Fruit fly (Drosophila melanogaster): ENCODE data around the gene Gal.

Gal gene

dm6 chr2L:6050575-6050974 is 43.9 kb upstream of the Gal start, which contains the start of gene CG9135 (continued):
- TF ChIP-seq Dbx (GFP tag; IDR thresholded peaks at IDR 0.05) (no peak; the same call in 2 of the 3 replicates), run (tag; optimal IDR thresholded peaks at IDR 0.05) (no peak), zen (tag; optimal IDR thresholded peaks at IDR 0.05) (peak; percentile 56), inv (GFP tag; IDR thresholded peaks at IDR 0.05; ENCODE audit: partially characterized antibody) (peak; percentile 98), CG30431 (GFP tag; optimal IDR thresholded peaks at IDR 0.05) (no peak), CG14860 (GFP tag; IDR thresholded peaks at IDR 0.05; ENCODE audit: partially characterized antibody) (peak; percentile 99), lola (GFP tag; optimal IDR thresholded peaks at IDR 0.05) (no peak), cg (GFP tag; optimal IDR thresholded peaks at IDR 0.05) (no peak), bab2 (GFP tag; optimal IDR thresholded peaks at IDR 0.05) (no peak), stwl (tag; optimal IDR thresholded peaks at IDR 0.05) (peak; percentile 78), CG9609 (GFP tag; optimal IDR thresholded peaks at IDR 0.05) (no peak), Rfx (GFP tag; IDR thresholded peaks at IDR 0.05) (peak; percentile 62), CG8478 (optimal IDR thresholded peaks at IDR 0.05) (no peak), CG32772 (GFP tag; IDR thresholded peaks at IDR 0.05) (no peak), nerfin-1 (tag; optimal IDR thresholded peaks at IDR 0.05) (no peak), schlank (tag; optimal IDR thresholded peaks at IDR 0.05) (no peak), CG18619 (GFP tag; optimal IDR thresholded peaks at IDR 0.05) (no peak), unpg (GFP tag; optimal IDR thresholded peaks at IDR 0.05) (no peak), dm (GFP tag; optimal IDR thresholded peaks at IDR 0.05) (no peak), Dref (GFP tag; IDR thresholded peaks at IDR 0.05) (peak; percentile 100), CG2712 (tag; optimal IDR thresholded peaks at IDR 0.05) (peak; percentile 36), pfk (GFP tag; optimal IDR thresholded peaks at IDR 0.05) (no peak), cad (GFP tag; optimal IDR thresholded peaks at IDR 0.05) (no peak), nmo (GFP tag; optimal IDR thresholded peaks at IDR 0.05) (peak; percentile 36), CG11695 (GFP tag; IDR thresholded peaks at IDR 0.05) (no peak), MESR4 (GFP tag; optimal IDR thresholded peaks at IDR 0.05) (peak; percentile 32), CG11723 (GFP tag; optimal IDR thresholded peaks at IDR 0.05) (no peak), CkIIα-i1 (GFP tag; IDR thresholded peaks at IDR 0.05) (peak; percentile 69; the same call in 1 of the 2 replicates), nau (GFP tag; optimal IDR thresholded peaks at IDR 0.05) (no peak), oc (tag; optimal IDR thresholded peaks at IDR 0.05) (no peak), Sry-δ (GFP tag; optimal IDR thresholded peaks at IDR 0.05) (peak; percentile 84), Doc3 (GFP tag; IDR thresholded peaks at IDR 0.05; ENCODE audit: partially characterized antibody) (peak; percentile 97), Antp (GFP tag; optimal IDR thresholded peaks at IDR 0.05) (no peak), MBD-R2 (GFP tag; IDR thresholded peaks at IDR 0.05) (peak; percentile 79), Hr3 (GFP tag; optimal IDR thresholded peaks at IDR 0.05) (no peak), C15 (GFP tag; IDR thresholded peaks at IDR 0.05) (no peak), Fer3 (tag; optimal IDR thresholded peaks at IDR 0.05) (peak; percentile 9), CG6683 (GFP tag; optimal IDR thresholded peaks at IDR 0.05) (no peak), CG3407 (GFP tag; optimal IDR thresholded peaks at IDR 0.05) (no peak), CG15269 (tag; optimal IDR thresholded peaks at IDR 0.05) (no peak), ato (GFP tag; IDR thresholded peaks at IDR 0.05; ENCODE audit: partially characterized antibody) (peak; percentile 99), CG6254 (GFP tag; optimal IDR thresholded peaks at IDR 0.05) (peak; percentile 19), CG17829 (tag; optimal IDR thresholded peaks at IDR 0.05) (peak; percentile 34), sens-2 (GFP tag; IDR thresholded peaks at IDR 0.05) (no peak), kay (GFP tag; optimal IDR thresholded peaks at IDR 0.05) (no peak), D19B (GFP tag; optimal IDR thresholded peaks at IDR 0.05) (no peak), tin (GFP tag; optimal IDR thresholded peaks at IDR 0.05) (no peak), ara (GFP tag; IDR thresholded peaks at IDR 0.05) (no peak), cato (GFP tag; optimal IDR thresholded peaks at IDR 0.05; ENCODE audit: borderline replicate concordance) (no peak), CG30020 (tag; optimal IDR thresholded peaks at IDR 0.05) (peak; percentile 72), hb (GFP tag; IDR thresholded peaks at IDR 0.05; ENCODE audit: partially characterized antibody) (peak; percentile 99)

Data from whole organism, embryonic.